Worm (Caenorhabditis elegans) whole organism, late embryonic: ENCODE measurements around the gene F49C5.10.

ENCODE experiments used
- F13H6.1 ChIP-seq: sonication (generic microtip); optimal IDR thresholded peaks from 2 replicates; lab custom pipeline; 2016; ENCODE audit warnings: missing genetic modification characterization, missing compliant biosample characterization
- ama-1 ChIP-seq: fragments of 150-350 bp; optimal IDR thresholded peaks from 2 replicates; lab custom pipeline; 2014
- ceh-18 ChIP-seq: sonication (generic microtip); optimal IDR thresholded peaks from 2 replicates; lab custom pipeline; 2016; ENCODE audit warnings: missing genetic modification characterization, missing compliant biosample characterization
- nhr-11 ChIP-seq: fragments of 150-350 bp; optimal IDR thresholded peaks from 2 replicates; lab custom pipeline; 2014; ENCODE audit warnings: missing biosample characterization, missing genetic modification characterization
- pha-4 ChIP-seq: fragments of 150-350 bp; optimal IDR thresholded peaks from 2 replicates; lab custom pipeline; 2018; ENCODE audit warnings: missing biosample characterization, missing genetic modification reagents, missing genetic modification characterization
- tbx-7 ChIP-seq: sonication (generic microtip); optimal IDR thresholded peaks from 2 replicates; lab custom pipeline; 2016; ENCODE audit warnings: missing genotype, missing genetic modification characterization, missing compliant biosample characterization
- unc-55 ChIP-seq: sonication (generic microtip); optimal IDR thresholded peaks from 2 replicates; lab custom pipeline; 2017; ENCODE audit warnings: missing biosample characterization, missing genetic modification reagents, missing genetic modification characterization

DNA sequence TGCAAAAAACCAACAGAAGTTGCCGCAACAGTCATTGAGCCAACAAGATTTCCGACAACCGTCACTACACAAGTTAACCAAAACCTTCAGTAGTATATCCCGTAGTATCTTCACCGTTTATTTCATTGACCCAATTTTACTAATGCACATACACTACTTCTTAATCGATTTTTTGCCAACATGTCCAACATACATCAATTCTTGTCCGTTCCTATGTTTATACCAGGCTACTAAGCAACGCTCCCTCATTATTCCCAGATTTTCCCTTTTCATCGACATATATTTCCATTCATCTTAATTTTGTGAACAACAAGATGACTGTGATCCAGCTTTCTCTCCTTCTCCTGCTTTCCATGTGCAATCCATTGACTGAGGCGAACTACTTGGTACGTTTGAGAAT is 19.3 kb downstream of the F49C5.10 start, which contains the start of gene F49C5.7:
- TF ChIP-seq unc-55 (GFP tag; lab: Kevin White, UChicago) (no peak), pha-4 (tag; lab: Kevin White, UChicago) (no peak), ama-1 (no peak), F13H6.1 (no peak), ceh-18 (tag; lab: Kevin White, UChicago) (no peak), nhr-11 (tag; lab: Kevin White, UChicago) (no peak), tbx-7 (tag; lab: Kevin White, UChicago) (no peak)
